Worm (Caenorhabditis elegans) whole organism, young adult: ENCODE results near the gene C16C10.4.

Source experiments
- T26A5.8 ChIP-seq: sonication (generic microtip); optimal IDR thresholded peaks from 2 replicates; lab custom pipeline; 2016; ENCODE audit warnings: missing genetic modification characterization, missing compliant biosample characterization
- ZK185.1 ChIP-seq: sonication (generic microtip); optimal IDR thresholded peaks from 2 replicates; lab custom pipeline; 2016; ENCODE audit warnings: mild to moderate bottlenecking, missing genetic modification characterization, missing compliant biosample characterization; ENCODE audit not compliant: poor library complexity, severe bottlenecking
- akir-1 ChIP-seq: fragments of 200-800 bp; sonication (Bioruptor generic); optimal IDR thresholded peaks from 2 replicates; lab custom pipeline; 2018; ENCODE audit warnings: mild to moderate bottlenecking, missing genetic modification characterization, moderate library complexity, missing compliant biosample characterization
- atf-7 ChIP-seq: sonication (generic microtip); optimal IDR thresholded peaks from 2 replicates; lab custom pipeline; 2017; ENCODE audit warnings: mild to moderate bottlenecking, missing genetic modification characterization, missing compliant biosample characterization
- bed-1 ChIP-seq: fragments of 200-800 bp; sonication (Bioruptor generic); IDR thresholded peaks from 2 replicates; pipeline ENCODE4 v1.3.6; 2022; ENCODE audit warnings: missing genetic modification reagents, missing genetic modification characterization, missing compliant biosample characterization
- ceh-100 ChIP-seq: fragments of 200-800 bp; sonication (Bioruptor generic); IDR thresholded peaks from 2 replicates; pipeline ENCODE4 v1.3.6; 2022; ENCODE audit warnings: missing genetic modification reagents, missing genetic modification characterization, missing compliant biosample characterization
- lin-35 ChIP-seq, 3 experiments: fragments of 150-350 bp in 2 of 3; sonication (generic microtip) in 1 of 3; optimal IDR thresholded peaks; 2 replicates each; lab custom pipeline; 2014 to 2018; ENCODE audit warnings: missing biosample characterization in 3 of 3, missing genetic modification characterization in 3 of 3, missing genetic modification reagents in 3 of 3
- madf-3 ChIP-seq: fragments of 200-800 bp; sonication (Bioruptor generic); IDR thresholded peaks from 2 replicates; pipeline ENCODE4 v1.3.6; 2022; ENCODE audit warnings: missing genetic modification reagents, missing genetic modification characterization, missing compliant biosample characterization
- unc-62 ChIP-seq: fragments of 150-350 bp; optimal IDR thresholded peaks from 2 replicates; lab custom pipeline; 2014; ENCODE audit warnings: missing biosample characterization, missing genetic modification reagents, missing genetic modification characterization

ce11 chrIII:4160937-4161336 lies 10.2 kb upstream of the C16C10.4 start, which contains the start of gene C01G12.16:
- TF ChIP-seq T26A5.8 (tag; lab: Kevin White, UChicago) (no peak), unc-62 (GFP tag; lab: Kevin White, UChicago) (no peak), ZK185.1 (tag; lab: Kevin White, UChicago) (no peak), ceh-100 (GFP tag; lab: Robert Waterston, UW) (no peak), akir-1 (no peak), lin-35 (GFP tag; optimal IDR thresholded peaks at IDR 0.05; lab: Kevin White, UChicago) (no peak), atf-7 (tag; lab: Kevin White, UChicago) (no peak), bed-1 (GFP tag; lab: Robert Waterston, UW) (no peak), madf-3 (GFP tag; lab: Robert Waterston, UW) (no peak)
